Fruit fly (Drosophila melanogaster) S2 (cell line): ENCODE measurements around the gene CG31176.

Experiments
- CG8478 ChIP-seq: fragments of >200 bp; optimal IDR thresholded peaks from 2 replicates; lab custom pipeline; 2018
- CTCF ChIP-seq, 2 experiments: fragments of >200 bp; optimal IDR thresholded peaks; 2 replicates each; lab custom pipeline; 2018

- no peak for TF ChIP-seq CTCF (optimal IDR thresholded peaks at IDR 0.05; lab: Kevin White, UChicago)
- TF ChIP-seq CG8478 (lab: Kevin White, UChicago), result no peak
Measured at dm6 chr3R:21653434-21653833, 66.0 kb downstream of the CG31176 start.
